Fruit fly (Drosophila melanogaster): ENCODE results near the gene CG13367.

dm6 chrX:619220-620101 lies 25.1 kb upstream of the CG13367 start:
- TF ChIP-seq EcR (GFP tag; optimal IDR thresholded peaks at IDR 0.05) (peak; percentile 91), CG34367 (tag; optimal IDR thresholded peaks at IDR 0.05) (no peak), D1 (tag; optimal IDR thresholded peaks at IDR 0.05) (no peak), CG15710 (tag; optimal IDR thresholded peaks at IDR 0.05) (no peak), Ets98B (GFP tag; IDR thresholded peaks at IDR 0.05) (peak; percentile 22; the same call in 1 of the 2 replicates), Pif1B (GFP tag; optimal IDR thresholded peaks at IDR 0.05) (no peak), CG17806 (tag; optimal IDR thresholded peaks at IDR 0.05) (no peak), Snoo (tag; optimal IDR thresholded peaks at IDR 0.05) (no peak), Pif1A (GFP tag; optimal IDR thresholded peaks at IDR 0.05) (no peak), CG14655 (GFP tag; optimal IDR thresholded peaks at IDR 0.05) (no peak)
